Worm (Caenorhabditis elegans): ENCODE measurements around the gene ZK177.2.

Gene ZK177.2

DNA sequence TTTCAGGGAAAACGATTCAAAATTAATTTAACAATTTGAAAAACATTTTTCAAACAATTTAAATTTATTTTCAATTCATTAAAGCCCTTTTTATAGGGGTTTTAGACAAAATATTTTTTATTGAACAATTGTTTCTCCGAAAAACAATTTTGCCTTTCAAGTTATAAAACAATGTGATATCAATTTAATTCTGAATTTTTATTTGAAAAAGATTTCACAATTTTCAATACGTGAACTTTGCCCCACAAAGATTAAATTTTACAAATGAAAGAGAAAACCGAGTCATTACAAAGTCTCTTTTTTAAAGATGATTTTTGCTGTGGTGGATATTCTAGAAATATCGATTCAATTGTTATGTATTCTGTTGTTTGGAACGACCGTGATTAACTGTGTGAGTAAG is at the start of gene ZK177.2:
ZK177.2 (plus strand) TSS at position 301 of the 400 bp plus-strand sequence.
- TF ChIP-seq F16B12.6 (tag; optimal IDR thresholded peaks at IDR 0.05) (no peak), lir-3 (tag; optimal IDR thresholded peaks at IDR 0.05; ENCODE audit: poor library complexity) (no peak), lin-13 (GFP tag; optimal IDR thresholded peaks at IDR 0.05) (no peak), blmp-1 (tag; optimal IDR thresholded peaks at IDR 0.05) (no peak)

DNA sequence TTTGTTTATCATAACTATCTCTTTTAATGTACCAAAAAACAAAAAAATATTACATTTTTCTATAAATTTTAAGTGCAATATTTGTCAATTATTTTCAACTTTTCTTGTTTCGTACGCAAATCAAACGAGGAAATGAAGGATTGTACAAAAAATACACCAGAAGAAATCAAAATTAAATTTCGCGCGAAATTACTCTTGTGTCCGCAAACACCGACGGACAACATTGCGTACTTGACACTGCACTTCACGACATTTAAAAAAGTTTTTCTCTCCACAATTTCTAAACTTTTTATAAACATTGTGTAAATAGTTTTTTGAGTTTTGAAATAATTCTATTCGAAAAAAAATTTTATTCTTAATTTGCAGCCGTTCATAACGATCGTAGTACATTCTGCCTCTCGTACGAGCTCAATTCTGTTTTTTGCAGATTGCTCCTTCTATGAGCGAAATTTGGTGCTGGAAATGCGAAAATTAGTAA is 45.0 kb upstream of the ZK177.2 start, which contains the start of gene mrps-16:
mrps-16 (plus strand) TSS at position 428 of the 478 bp plus-strand sequence.
- TF ChIP-seq vab-15 (tag; optimal IDR thresholded peaks at IDR 0.05) = no peak
- TF ChIP-seq jun-1 (tag; optimal IDR thresholded peaks at IDR 0.05) = peak; percentile 58
- no peak for TF ChIP-seq nhr-12 (tag; optimal IDR thresholded peaks at IDR 0.05)
- TF ChIP-seq pag-3 (tag; optimal IDR thresholded peaks at IDR 0.05; ENCODE audit: borderline replicate concordance, insufficient read depth) = no peak
- no peak for TF ChIP-seq nhr-11 (tag; optimal IDR thresholded peaks at IDR 0.05)
- TF ChIP-seq ztf-4 (tag; optimal IDR thresholded peaks at IDR 0.05) = no peak
- peak; percentile 59 for TF ChIP-seq blmp-1 (tag; optimal IDR thresholded peaks at IDR 0.05)
- TF ChIP-seq lin-39 (tag; optimal IDR thresholded peaks at IDR 0.05) = peak; percentile 41
- no peak for TF ChIP-seq zag-1 (tag; optimal IDR thresholded peaks at IDR 0.05)
- TF ChIP-seq aly-2 (tag; optimal IDR thresholded peaks at IDR 0.05) = peak; percentile 24
- TF ChIP-seq nhr-47 (tag; optimal IDR thresholded peaks at IDR 0.05) = peak; percentile 81
- TF ChIP-seq ets-5 (GFP tag; IDR thresholded peaks at IDR 0.05) = no peak
- TF ChIP-seq ceh-82 (tag; optimal IDR thresholded peaks at IDR 0.05) = peak; percentile 51 to 73 (median 67)
- TF ChIP-seq ceh-88 (GFP tag; IDR thresholded peaks at IDR 0.05) = no peak
- peak; percentile 41 for TF ChIP-seq lir-3 (tag; optimal IDR thresholded peaks at IDR 0.05; ENCODE audit: poor library complexity)
- TF ChIP-seq hlh-17 (GFP tag; optimal IDR thresholded peaks at IDR 0.05; ENCODE audit: borderline replicate concordance) = no peak
- TF ChIP-seq ama-1 (optimal IDR thresholded peaks at IDR 0.05) = peak; percentile 15
- peak; percentile 79 for TF ChIP-seq rnt-1 (tag; optimal IDR thresholded peaks at IDR 0.05)
- peak; percentile 32 for TF ChIP-seq lin-13 (GFP tag; optimal IDR thresholded peaks at IDR 0.05)
- TF ChIP-seq nhr-85 (tag) = peak; percentile 87
- peak; percentile 58 for TF ChIP-seq unc-86 (tag; optimal IDR thresholded peaks at IDR 0.05)
- peak in 1 of 2 experiments; percentile 28 for TF ChIP-seq mdl-1 (tag; optimal IDR thresholded peaks at IDR 0.05)
- TF ChIP-seq grh-1 (GFP tag; IDR thresholded peaks at IDR 0.05) = peak; percentile 54
- TF ChIP-seq dpl-1 (GFP tag; optimal IDR thresholded peaks at IDR 0.05) = peak; percentile 96 to 98 (median 97)
- TF ChIP-seq hpl-2 (GFP tag; optimal IDR thresholded peaks at IDR 0.05) = no peak
- peak; percentile 94 to 98 for TF ChIP-seq efl-1 (optimal IDR thresholded peaks at IDR 0.05)
- TF ChIP-seq efl-1 (GFP tag; optimal IDR thresholded peaks at IDR 0.05 in 1 of 2) = peak; percentile 99 to 100
- no peak for TF ChIP-seq C34B4.2 (tag; optimal IDR thresholded peaks at IDR 0.05)
- no peak for TF ChIP-seq unc-30 (tag; optimal IDR thresholded peaks at IDR 0.05)
- peak; percentile 80 for TF ChIP-seq snu-23 (GFP tag; optimal IDR thresholded peaks at IDR 0.05)
- TF ChIP-seq ceh-90 (tag; optimal IDR thresholded peaks at IDR 0.05) = no peak
- peak; percentile 31 for TF ChIP-seq lin-15B (tag; optimal IDR thresholded peaks at IDR 0.05)
- TF ChIP-seq pax-3 (tag; optimal IDR thresholded peaks at IDR 0.05) = no peak
- TF ChIP-seq ces-1 (GFP tag; optimal IDR thresholded peaks at IDR 0.05) = no peak
- peak; percentile 62 for TF ChIP-seq lin-14 (GFP tag; optimal IDR thresholded peaks at IDR 0.05)
- peak; percentile 67 for TF ChIP-seq xbp-1 (tag; optimal IDR thresholded peaks at IDR 0.05)
- TF ChIP-seq nhr-237 (tag; optimal IDR thresholded peaks at IDR 0.05) = no peak
- peak; percentile 58 for TF ChIP-seq unc-130 (tag; optimal IDR thresholded peaks at IDR 0.05)
- peak; percentile 52 for TF ChIP-seq skn-1 (tag; optimal IDR thresholded peaks at IDR 0.05)
- TF ChIP-seq nhr-19 (GFP tag; conservative IDR thresholded peaks at IDR 0.05) = peak; percentile 78
- TF ChIP-seq nhr-28 (tag; optimal IDR thresholded peaks at IDR 0.05) = no peak
- peak; percentile 38 for TF ChIP-seq irx-1 (tag; optimal IDR thresholded peaks at IDR 0.05)
- no peak for TF ChIP-seq pqm-1 (tag; optimal IDR thresholded peaks at IDR 0.05)
- TF ChIP-seq mef-2 (tag; optimal IDR thresholded peaks at IDR 0.05) = no peak
- TF ChIP-seq egl-27 (tag; optimal IDR thresholded peaks at IDR 0.05) = no peak
- no peak for TF ChIP-seq fkh-4 (tag; optimal IDR thresholded peaks at IDR 0.05; ENCODE audit: borderline replicate concordance)
- no peak for TF ChIP-seq sptf-1 (tag; optimal IDR thresholded peaks at IDR 0.05)
- TF ChIP-seq tbx-2 (tag; optimal IDR thresholded peaks at IDR 0.05) = peak; percentile 79
- TF ChIP-seq unc-98 (GFP tag; IDR thresholded peaks at IDR 0.05) = no peak
- peak; percentile 81 for TF ChIP-seq nhr-71 (tag; optimal IDR thresholded peaks at IDR 0.05)
